Fruit fly (Drosophila melanogaster): ENCODE data around the gene Doc2.

DNA sequence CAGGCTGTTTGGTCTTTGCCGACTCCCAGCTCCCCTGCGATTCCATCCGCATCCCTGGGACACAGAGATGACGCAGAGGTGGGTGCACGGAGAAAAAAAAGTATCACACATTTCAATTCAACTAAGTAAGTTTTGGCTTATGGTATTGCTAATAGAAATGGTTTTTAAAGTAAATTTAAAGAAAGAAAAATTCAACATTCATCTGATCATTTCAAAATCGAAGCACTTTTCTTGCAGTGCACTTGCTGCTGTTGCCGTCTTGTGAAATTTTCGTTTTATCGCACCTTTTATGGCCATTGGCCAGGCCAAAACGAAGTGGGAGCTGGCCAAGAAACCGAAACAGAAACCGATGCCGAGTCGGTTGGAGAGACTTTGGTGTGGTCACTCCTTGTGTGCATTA, 26.3 kb upstream of the Doc2 start:
- TF ChIP-seq ttk (optimal IDR thresholded peaks at IDR 0.05), result no peak
- TF ChIP-seq h (optimal IDR thresholded peaks at IDR 0.05), result no peak
